Fruit fly (Drosophila melanogaster) whole organism, embryonic: ENCODE measurements around the gene CG4393.
A peak's percentile ranks its signal among the peaks of the same experiment; 100 is the strongest.

Experiments used
- B-H2 ChIP-seq: fragments of 200-800 bp; sonication (Bioruptor generic); optimal IDR thresholded peaks from 2 replicates; lab custom pipeline; 2018; ENCODE audit warnings: missing biosample characterization, mild to moderate bottlenecking, missing genetic modification characterization
- Bgb ChIP-seq: fragments of 200-800 bp; sonication (Bioruptor generic); IDR thresholded peaks from 2 replicates; pipeline ENCODE4 v1.3.6; 2022; ENCODE audit warnings: missing biosample characterization, missing genetic modification characterization; ENCODE audit not compliant: partially characterized antibody
- C15 ChIP-seq: fragments of 200-800 bp; sonication (Bioruptor generic); IDR thresholded peaks from 3 replicates; pipeline ENCODE4 v1.3.6; 2022; ENCODE audit warnings: missing biosample characterization, missing genetic modification characterization
- CG10431 ChIP-seq: fragments of 200-800 bp; sonication (Bioruptor generic); optimal IDR thresholded peaks from 3 replicates; lab custom pipeline; 2018; ENCODE audit warnings: missing biosample characterization, mild to moderate bottlenecking, missing genetic modification characterization
- CG10979 ChIP-seq: fragments of 200-800 bp; sonication (Bioruptor generic); optimal IDR thresholded peaks from 2 replicates; lab custom pipeline; 2018; ENCODE audit warnings: missing biosample characterization, mild to moderate bottlenecking, missing genetic modification characterization, moderate library complexity
- CG12219 ChIP-seq: fragments of 200-800 bp; sonication (Bioruptor generic); optimal IDR thresholded peaks from 3 replicates; lab custom pipeline; 2018; ENCODE audit warnings: missing biosample characterization, mild to moderate bottlenecking, missing genetic modification characterization
- CG12744 ChIP-seq: fragments of 200-800 bp; sonication (Bioruptor generic); optimal IDR thresholded peaks from 2 replicates; lab custom pipeline; 2016; ENCODE audit warnings: missing biosample characterization, missing genetic modification characterization
- CG15269 ChIP-seq: fragments of 200-800 bp; sonication (Bioruptor generic); optimal IDR thresholded peaks from 2 replicates; lab custom pipeline; 2018; ENCODE audit warnings: missing biosample characterization, mild to moderate bottlenecking, missing genetic modification characterization, moderate library complexity
- CG15601 ChIP-seq: fragments of 200-800 bp; sonication (Bioruptor generic); optimal IDR thresholded peaks from 3 replicates; lab custom pipeline; 2019; ENCODE audit warnings: missing biosample characterization, mild to moderate bottlenecking, missing genetic modification characterization, moderate library complexity
- CG17186 ChIP-seq: fragments of 200-800 bp; sonication (Bioruptor generic); optimal IDR thresholded peaks from 3 replicates; lab custom pipeline; 2017; ENCODE audit warnings: missing biosample characterization, missing genetic modification reagents, missing genetic modification characterization
- CG2120 ChIP-seq: fragments of 200-800 bp; sonication (Bioruptor generic); optimal IDR thresholded peaks from 3 replicates; lab custom pipeline; 2016; ENCODE audit warnings: missing biosample characterization, missing genetic modification characterization
- CG4360 ChIP-seq: fragments of 200-800 bp; sonication (Bioruptor generic); IDR thresholded peaks from 2 replicates; pipeline ENCODE4 v1.3.6; 2022; ENCODE audit warnings: missing biosample characterization, missing genetic modification characterization
- CG4424 ChIP-seq: fragments of 200-800 bp; sonication (Bioruptor generic); optimal IDR thresholded peaks from 3 replicates; lab custom pipeline; 2016; ENCODE audit warnings: missing biosample characterization, missing genetic modification characterization
- CG7786 ChIP-seq: fragments of 200-800 bp; sonication (Bioruptor generic); optimal IDR thresholded peaks from 2 replicates; lab custom pipeline; 2016; ENCODE audit warnings: missing biosample characterization, missing genetic modification characterization
- CG7839 ChIP-seq: fragments of 200-800 bp; sonication (Bioruptor generic); optimal IDR thresholded peaks from 3 replicates; lab custom pipeline; 2018; ENCODE audit warnings: missing biosample characterization, mild to moderate bottlenecking, missing genetic modification characterization, moderate library complexity
- CG8290 ChIP-seq, 3 experiments: fragments of 200-800 bp; sonication (Bioruptor generic); optimal IDR thresholded peaks; 2 replicates each; lab custom pipeline; 2016 to 2019; ENCODE audit warnings: missing biosample characterization in 3 of 3, missing genetic modification characterization in 3 of 3, mild to moderate bottlenecking in 2 of 3, moderate library complexity in 1 of 3
- CG9437 ChIP-seq: fragments of 200-800 bp; sonication (Bioruptor generic); optimal IDR thresholded peaks from 2 replicates; lab custom pipeline; 2018; ENCODE audit warnings: missing biosample characterization, mild to moderate bottlenecking, missing genetic modification characterization
- CG9932 ChIP-seq: fragments of 200-800 bp; sonication (Bioruptor generic); IDR thresholded peaks from 2 replicates; pipeline ENCODE4 v1.3.6; 2022; ENCODE audit warnings: missing biosample characterization, missing genetic modification characterization
- CrebB ChIP-seq: fragments of 200-800 bp; sonication (Bioruptor generic); optimal IDR thresholded peaks from 3 replicates; lab custom pipeline; 2018; ENCODE audit warnings: missing biosample characterization, mild to moderate bottlenecking, missing genetic modification characterization
- D19B ChIP-seq: fragments of 200-800 bp; sonication (Bioruptor generic); optimal IDR thresholded peaks from 2 replicates; lab custom pipeline; 2017; ENCODE audit warnings: missing biosample characterization, mild to moderate bottlenecking, missing genetic modification characterization
- Doc2 ChIP-seq: fragments of 200-800 bp; sonication (Bioruptor generic); IDR thresholded peaks from 2 replicates; pipeline ENCODE4 v1.3.6; 2022; ENCODE audit warnings: missing biosample characterization, missing genetic modification characterization
- Dref ChIP-seq: fragments of 200-800 bp; sonication (Bioruptor generic); IDR thresholded peaks from 2 replicates; pipeline ENCODE4 v1.3.6; 2022; ENCODE audit warnings: missing biosample characterization, missing genetic modification characterization
- Gug ChIP-seq: fragments of 200-800 bp; sonication (Bioruptor generic); IDR thresholded peaks from 4 replicates; pipeline ENCODE4 v1.3.6; 2022; ENCODE audit warnings: missing biosample characterization, missing genetic modification characterization
- HmgZ ChIP-seq: fragments of 200-800 bp; sonication (Bioruptor generic); optimal IDR thresholded peaks from 2 replicates; lab custom pipeline; 2018; ENCODE audit warnings: missing biosample characterization, mild to moderate bottlenecking, missing genetic modification characterization
- Mad ChIP-seq: fragments of 200-800 bp; sonication (Bioruptor generic); optimal IDR thresholded peaks from 2 replicates; lab custom pipeline; 2016; ENCODE audit warnings: missing biosample characterization, missing genetic modification characterization
- NFAT ChIP-seq: fragments of 200-800 bp; sonication (Bioruptor generic); IDR thresholded peaks from 2 replicates; pipeline ENCODE4 v1.3.6; 2022; ENCODE audit warnings: missing biosample characterization, missing genetic modification characterization
- Oaz ChIP-seq: fragments of 200-800 bp; sonication (Bioruptor generic); IDR thresholded peaks from 2 replicates; pipeline ENCODE4 v1.3.6; 2022; ENCODE audit warnings: missing biosample characterization, missing genetic modification characterization
- Oli ChIP-seq: fragments of 200-800 bp; sonication (Bioruptor generic); optimal IDR thresholded peaks from 2 replicates; lab custom pipeline; 2018; ENCODE audit warnings: missing biosample characterization, mild to moderate bottlenecking, missing genetic modification characterization, moderate library complexity
- Ravus ChIP-seq: fragments of 200-800 bp; sonication (Bioruptor generic); IDR thresholded peaks from 2 replicates; pipeline ENCODE4 v1.3.6; 2022; ENCODE audit warnings: missing biosample characterization, missing genetic modification characterization
- Six4 ChIP-seq: fragments of 200-800 bp; sonication (Bioruptor generic); optimal IDR thresholded peaks from 2 replicates; lab custom pipeline; 2016; ENCODE audit warnings: missing biosample characterization, missing genetic modification characterization
- Sox102F ChIP-seq: fragments of 200-800 bp; sonication (Bioruptor generic); optimal IDR thresholded peaks from 2 replicates; lab custom pipeline; 2018; ENCODE audit warnings: missing biosample characterization, mild to moderate bottlenecking, missing genetic modification characterization, moderate library complexity
- Sry-β ChIP-seq: fragments of 200-800 bp; sonication (Bioruptor generic); optimal IDR thresholded peaks from 2 replicates; lab custom pipeline; 2018; ENCODE audit warnings: missing biosample characterization, mild to moderate bottlenecking, missing genetic modification characterization, moderate library complexity
- Sry-δ ChIP-seq: fragments of 200-800 bp; sonication (Bioruptor generic); optimal IDR thresholded peaks from 2 replicates; lab custom pipeline; 2016; ENCODE audit warnings: missing biosample characterization, missing genetic modification characterization
- Stat92E ChIP-seq, 3 experiments: fragments of >200 bp in 2 of 3; fragments of 200-800 bp in 1 of 3; sonication (Bioruptor generic) in 1 of 3; optimal IDR thresholded peaks; 2 replicates each; lab custom pipeline; 2017 to 2019; ENCODE audit warnings: missing biosample characterization in 3 of 3, missing genetic modification characterization in 3 of 3, mild to moderate bottlenecking in 1 of 3, moderate library complexity in 1 of 3
- Tbp ChIP-seq: fragments of >200 bp; optimal IDR thresholded peaks from 2 replicates; lab custom pipeline; 2018; ENCODE audit warnings: missing biosample characterization, missing genetic modification characterization
- bab2 ChIP-seq: fragments of 200-800 bp; sonication (Bioruptor generic); optimal IDR thresholded peaks from 2 replicates; lab custom pipeline; 2016; ENCODE audit warnings: missing biosample characterization, missing genetic modification characterization
- gcm ChIP-seq: fragments of 200-800 bp; sonication (Bioruptor generic); optimal IDR thresholded peaks from 2 replicates; lab custom pipeline; 2019; ENCODE audit warnings: missing biosample characterization, mild to moderate bottlenecking, missing genetic modification characterization, moderate library complexity
- grn ChIP-seq: fragments of 200-800 bp; sonication (Bioruptor generic); optimal IDR thresholded peaks from 3 replicates; lab custom pipeline; 2017; ENCODE audit warnings: missing biosample characterization, missing genetic modification characterization
- nerfin-1 ChIP-seq: fragments of 200-800 bp; sonication (Bioruptor generic); optimal IDR thresholded peaks from 3 replicates; lab custom pipeline; 2019; ENCODE audit warnings: missing biosample characterization, mild to moderate bottlenecking, missing genetic modification characterization, moderate library complexity
- nmo ChIP-seq: fragments of 200-800 bp; sonication (Bioruptor generic); optimal IDR thresholded peaks from 2 replicates; lab custom pipeline; 2018; ENCODE audit warnings: missing biosample characterization, mild to moderate bottlenecking, missing genetic modification characterization, moderate library complexity
- pfk ChIP-seq: fragments of 200-800 bp; sonication (Bioruptor generic); optimal IDR thresholded peaks from 2 replicates; lab custom pipeline; 2018; ENCODE audit warnings: missing biosample characterization, mild to moderate bottlenecking, missing genetic modification characterization, moderate library complexity
- pho ChIP-seq: fragments of 200-800 bp; sonication (Bioruptor generic); optimal IDR thresholded peaks from 2 replicates; lab custom pipeline; 2016; ENCODE audit warnings: missing biosample characterization, missing genetic modification characterization
- sc ChIP-seq, 3 experiments: fragments of >200 bp in 2 of 3; fragments of 200-800 bp in 1 of 3; sonication (Bioruptor generic) in 1 of 3; optimal IDR thresholded peaks; 2 replicates in 2 of 3; 3 replicates in 1 of 3; lab custom pipeline; 2017; ENCODE audit warnings: mild to moderate bottlenecking in 1 of 3, missing biosample characterization in 1 of 3, missing genetic modification characterization in 1 of 3, missing genetic modification reagents in 1 of 3
- schlank ChIP-seq: fragments of 200-800 bp; sonication (Bioruptor generic); optimal IDR thresholded peaks from 2 replicates; lab custom pipeline; 2018; ENCODE audit warnings: missing biosample characterization, mild to moderate bottlenecking, missing genetic modification characterization
- sisA ChIP-seq: fragments of 200-800 bp; sonication (Bioruptor generic); IDR thresholded peaks from 2 replicates; pipeline ENCODE4 v1.3.6; 2022; ENCODE audit warnings: missing biosample characterization, missing genetic modification characterization
- slbo ChIP-seq: fragments of 200-800 bp; sonication (Bioruptor generic); IDR thresholded peaks from 2 replicates; pipeline ENCODE4 v1.3.6; 2022; ENCODE audit warnings: missing biosample characterization, missing genetic modification characterization
- slou ChIP-seq: fragments of 200-800 bp; sonication (Bioruptor generic); optimal IDR thresholded peaks from 3 replicates; lab custom pipeline; 2016; ENCODE audit warnings: missing biosample characterization, missing genetic modification characterization
- ssp ChIP-seq: fragments of 200-800 bp; sonication (Bioruptor generic); IDR thresholded peaks from 2 replicates; pipeline ENCODE4 v1.3.6; 2022; ENCODE audit warnings: missing biosample characterization, missing genetic modification characterization
- stwl ChIP-seq: fragments of 200-800 bp; sonication (Bioruptor generic); optimal IDR thresholded peaks from 3 replicates; lab custom pipeline; 2018; ENCODE audit warnings: missing biosample characterization, mild to moderate bottlenecking, missing genetic modification characterization, moderate library complexity
- yki ChIP-seq: fragments of >200 bp; optimal IDR thresholded peaks from 3 replicates; lab custom pipeline; 2018

The CG4393 gene

dm6 chr3R:23326292-23326691 is 58.3 kb downstream of the CG4393 start:
- peak; percentile 82 for TF ChIP-seq bab2 (GFP tag; lab: Kevin White, UChicago)
- TF ChIP-seq Bgb (GFP tag; lab: Robert Waterston, UW) = no peak
- TF ChIP-seq pho (GFP tag; lab: Kevin White, UChicago) = peak; percentile 73
- TF ChIP-seq Oli (tag; lab: Kevin White, UChicago) = peak; percentile 86
- TF ChIP-seq CG7839 (tag; lab: Kevin White, UChicago) = peak; percentile 88
- peak; percentile 48 for TF ChIP-seq CG9437
- TF ChIP-seq ssp = peak; percentile 69
- peak; percentile 75 for TF ChIP-seq nerfin-1 (tag; lab: Kevin White, UChicago)
- peak; percentile 82 for TF ChIP-seq CG15269
- peak; percentile 87 for TF ChIP-seq nmo
- peak; percentile 81 for TF ChIP-seq Six4 (GFP tag; lab: Kevin White, UChicago)
- peak; percentile 35 for TF ChIP-seq Sry-β (GFP tag; lab: Kevin White, UChicago)
- TF ChIP-seq CG2120 = peak; percentile 85
- peak; percentile 60 for TF ChIP-seq Oaz (GFP tag; lab: Robert Waterston, UW)
- TF ChIP-seq CG4424 (GFP tag; lab: Kevin White, UChicago) = peak; percentile 90
- peak; percentile 88 for TF ChIP-seq CG12219 (GFP tag; lab: Kevin White, UChicago)
- no peak for TF ChIP-seq Doc2 (GFP tag; lab: Robert Waterston, UW)
- TF ChIP-seq sc (optimal IDR thresholded peaks at IDR 0.05; lab: Kevin White, UChicago) = no peak
- peak; percentile 86 for TF ChIP-seq sc (GFP tag; optimal IDR thresholded peaks at IDR 0.05; lab: Kevin White, UChicago)
- TF ChIP-seq grn (GFP tag; lab: Kevin White, UChicago) = no peak
- no peak for TF ChIP-seq Dref (GFP tag; lab: Robert Waterston, UW)
- TF ChIP-seq CG17186 (GFP tag; lab: Kevin White, UChicago) = peak; percentile 53
- TF ChIP-seq slbo = peak; percentile 83
- peak; percentile 78 for TF ChIP-seq Sox102F (GFP tag; lab: Kevin White, UChicago)
- TF ChIP-seq Gug = peak; percentile 68; the same call in 2 of the 4 replicates
- peak; percentile 79 for TF ChIP-seq CrebB (tag; lab: Kevin White, UChicago)
- peak; percentile 77 for TF ChIP-seq HmgZ
- peak; percentile 93 for TF ChIP-seq CG10979
- no peak for TF ChIP-seq CG4360 (GFP tag; lab: Robert Waterston, UW)
- TF ChIP-seq CG15601 (tag; lab: Kevin White, UChicago) = peak; percentile 90
- TF ChIP-seq sisA (GFP tag; lab: Robert Waterston, UW) = peak; percentile 80
- TF ChIP-seq pfk (GFP tag; lab: Kevin White, UChicago) = no peak
- no peak for TF ChIP-seq Tbp
- TF ChIP-seq Sry-δ (GFP tag; lab: Kevin White, UChicago) = peak; percentile 48
- TF ChIP-seq NFAT = peak; percentile 50
- TF ChIP-seq CG7786 = peak; percentile 83
- no peak for TF ChIP-seq yki
- peak; percentile 78 for TF ChIP-seq CG8290 (GFP tag; optimal IDR thresholded peaks at IDR 0.05; lab: Kevin White, UChicago)
- TF ChIP-seq CG8290 (tag; optimal IDR thresholded peaks at IDR 0.05; lab: Kevin White, UChicago) = peak; percentile 13 to 96
- peak; percentile 62 for TF ChIP-seq CG10431 (GFP tag; lab: Kevin White, UChicago)
- TF ChIP-seq gcm (GFP tag; lab: Kevin White, UChicago) = peak; percentile 82
- TF ChIP-seq schlank = peak; percentile 68
- TF ChIP-seq Ravus (GFP tag; lab: Robert Waterston, UW) = no peak; the same call in 1 of the 2 replicates
- no peak for TF ChIP-seq B-H2 (GFP tag; lab: Kevin White, UChicago)
- TF ChIP-seq stwl = peak; percentile 47
- peak; percentile 75 for TF ChIP-seq Mad (GFP tag; lab: Kevin White, UChicago)
- TF ChIP-seq Stat92E (GFP tag; optimal IDR thresholded peaks at IDR 0.05; lab: Kevin White, UChicago) = peak in 1 of 3 experiments; percentile 69
- no peak for TF ChIP-seq C15 (GFP tag; lab: Robert Waterston, UW)
- peak; percentile 58 for TF ChIP-seq CG12744 (GFP tag; lab: Kevin White, UChicago)
- peak; percentile 60 for TF ChIP-seq CG9932 (GFP tag; lab: Robert Waterston, UW)
- TF ChIP-seq D19B = peak; percentile 58
- TF ChIP-seq slou (GFP tag; lab: Kevin White, UChicago) = peak; percentile 54
